Fruit fly (Drosophila melanogaster) Kc167 (cell line): ENCODE results near the gene CG32187.

ENCODE experiments used
- Myc ChIP-seq: fragments of >200 bp; optimal IDR thresholded peaks from 2 replicates; lab custom pipeline; 2017; ENCODE audit warnings: missing external identifiers
- h ChIP-seq: fragments of >200 bp; optimal IDR thresholded peaks from 3 replicates; lab custom pipeline; 2018; ENCODE audit warnings: missing external identifiers
- insv ChIP-seq: fragments of >200 bp; optimal IDR thresholded peaks from 3 replicates; lab custom pipeline; 2018; ENCODE audit warnings: missing external identifiers
- psq ChIP-seq: fragments of >200 bp; optimal IDR thresholded peaks from 2 replicates; lab custom pipeline; 2017; ENCODE audit warnings: missing external identifiers
- ttk ChIP-seq: sonication (Bioruptor generic); optimal IDR thresholded peaks from 2 replicates; lab custom pipeline; 2017; ENCODE audit warnings: missing external identifiers

DNA sequence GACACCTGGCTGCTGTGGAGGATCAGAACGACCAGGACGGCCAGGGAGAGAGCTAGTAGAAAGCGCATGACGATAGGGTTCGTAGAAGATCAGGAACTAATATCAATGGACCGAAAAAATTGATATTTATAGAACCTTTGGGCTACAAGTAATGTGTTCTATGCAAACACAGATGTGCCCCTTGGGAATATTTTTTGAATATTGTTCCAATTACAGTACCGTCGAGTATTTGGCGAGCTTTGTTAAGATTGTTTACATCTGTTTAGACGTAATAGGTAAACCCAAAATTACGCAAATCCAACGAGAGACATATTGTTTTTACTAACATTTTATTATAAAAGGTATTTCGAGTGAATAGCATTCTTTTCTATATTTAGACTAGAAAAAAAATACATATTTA is 28.9 kb upstream of the CG32187 start, which contains the start of gene CG32189:
- TF ChIP-seq Myc (lab: Kevin White, UChicago) (no peak), insv (lab: Kevin White, UChicago) (no peak), psq (lab: Kevin White, UChicago) (no peak), ttk (no peak), h (lab: Kevin White, UChicago) (no peak)
